Worm (Caenorhabditis elegans): ENCODE results near the gene sgo-1.

ce11 chrIV:7794709-7795108 is 1.6 kb downstream of the sgo-1 start, which contains the start of gene ntp-1:
- TF ChIP-seq efl-1 (optimal IDR thresholded peaks at IDR 0.05) (no peak), efl-1 (GFP tag; optimal IDR thresholded peaks at IDR 0.05 in 1 of 2) (no peak), skn-1 (tag; optimal IDR thresholded peaks at IDR 0.05) (no peak), lsy-2 (tag; optimal IDR thresholded peaks at IDR 0.05) (no peak), ztf-11 (tag; optimal IDR thresholded peaks at IDR 0.05) (no peak), nhr-77 (tag; optimal IDR thresholded peaks at IDR 0.05) (no peak), dpl-1 (GFP tag; optimal IDR thresholded peaks at IDR 0.05) (no peak)
